Worm (Caenorhabditis elegans) whole organism, L4/young adult: ENCODE results near the gene C27D8.3.

ENCODE experiments used
- W03F9.2 ChIP-seq: fragments of 150-350 bp; optimal IDR thresholded peaks from 2 replicates; lab custom pipeline; 2014; ENCODE audit warnings: missing biosample characterization, missing genetic modification characterization
- dao-5 ChIP-seq: sonication (generic microtip); optimal IDR thresholded peaks from 2 replicates; lab custom pipeline; 2016; ENCODE audit warnings: missing genotype, missing genetic modification characterization, moderate library complexity, missing compliant biosample characterization
- him-1 ChIP-seq: sonication (generic microtip); optimal IDR thresholded peaks from 2 replicates; lab custom pipeline; 2016; ENCODE audit warnings: missing genotype, missing genetic modification reagents, missing genetic modification characterization, missing compliant biosample characterization

Gene C27D8.3

DNA sequence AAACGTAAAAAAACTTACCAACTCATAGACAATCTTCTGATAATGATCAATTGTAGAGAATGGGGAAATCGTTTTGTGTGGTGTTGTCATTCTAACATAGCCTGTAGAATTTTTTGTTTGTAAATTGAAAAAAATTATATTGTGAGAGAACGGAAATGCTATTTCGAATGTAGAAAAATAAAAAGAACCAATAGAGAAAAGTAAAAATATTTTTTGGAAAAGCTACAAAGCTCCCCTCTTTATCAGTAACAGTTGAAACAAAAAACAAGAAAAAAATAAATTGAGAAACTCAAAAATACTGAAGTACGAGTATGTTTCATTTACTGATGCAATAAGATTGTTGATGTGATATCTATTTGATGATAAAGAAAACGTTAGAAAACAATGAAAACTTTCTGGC, at the start of gene C27D8.3:
TSS of gene C27D8.3 (minus strand) at position 101 of the 400 bp plus-strand sequence.
- no peak for TF ChIP-seq him-1
- TF ChIP-seq W03F9.2 (tag; lab: Kevin White, UChicago): no peak

DNA sequence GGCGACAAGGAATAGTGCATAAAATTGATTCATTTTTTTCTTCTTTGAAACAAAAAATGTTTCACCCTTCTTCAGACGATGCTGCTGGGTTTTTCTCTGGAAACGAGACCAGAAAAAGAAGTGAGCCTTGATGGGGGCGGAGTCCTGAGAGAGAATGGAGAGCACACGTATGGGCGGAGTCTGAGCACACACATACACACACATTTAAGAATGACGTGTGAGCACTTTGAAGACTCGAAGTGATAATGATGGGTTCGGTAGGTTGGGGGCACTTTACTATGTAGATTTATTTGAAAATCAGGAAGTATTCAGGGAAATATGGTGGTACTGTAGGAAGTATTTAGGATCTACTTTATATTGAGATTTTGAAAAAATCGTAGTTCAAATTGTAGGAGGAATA, 45.9 kb upstream of the C27D8.3 start, which contains the start of gene flp-9:
TSS of gene flp-9 (minus strand) at position 101 of the 400 bp plus-strand sequence.
- TF ChIP-seq W03F9.2 (tag; lab: Kevin White, UChicago): no peak
- no peak for TF ChIP-seq him-1
- TF ChIP-seq dao-5 (tag; lab: Kevin White, UChicago): no peak

DNA sequence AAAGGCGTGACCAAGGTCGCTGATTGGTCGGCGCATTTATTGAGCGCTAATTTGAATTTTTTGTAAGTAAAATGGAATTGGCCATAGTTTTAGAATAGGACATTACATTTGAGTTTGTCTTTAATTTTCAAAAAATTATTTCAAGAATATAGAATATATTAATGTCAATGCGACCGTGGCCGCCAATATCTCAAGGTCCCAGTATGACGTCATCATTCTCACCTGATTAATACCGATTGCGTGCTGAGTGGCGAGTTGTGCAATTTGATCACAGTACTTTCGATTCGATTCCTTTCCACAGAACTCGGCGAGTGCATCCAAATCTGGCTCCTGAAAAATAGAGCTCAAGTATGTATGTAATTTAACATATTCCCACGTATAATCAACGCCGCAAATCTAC, 44.1 kb upstream of the C27D8.3 start:
- no peak for TF ChIP-seq him-1
- TF ChIP-seq W03F9.2 (tag; lab: Kevin White, UChicago): no peak
- no peak for TF ChIP-seq dao-5 (tag; lab: Kevin White, UChicago)

DNA sequence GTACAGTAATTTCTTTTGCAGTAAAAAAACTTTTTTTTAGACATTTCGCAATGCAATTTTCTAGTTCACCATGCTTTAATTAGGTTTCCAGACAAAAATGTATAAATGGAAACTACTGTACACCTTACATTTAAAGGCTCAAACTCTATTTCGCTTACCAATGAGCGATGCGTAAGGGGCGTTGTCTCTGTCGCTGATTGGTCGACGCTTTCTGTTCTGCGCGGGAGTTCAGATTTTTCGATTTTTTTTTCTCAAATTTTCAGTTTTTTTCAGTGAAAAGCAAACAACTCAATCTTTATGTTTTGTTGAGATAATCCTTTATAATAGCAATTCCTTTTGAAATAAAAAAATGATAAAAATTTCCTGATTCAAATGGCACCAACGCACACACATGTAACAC, 42.6 kb upstream of the C27D8.3 start:
- TF ChIP-seq him-1 (no peak), dao-5 (tag; lab: Kevin White, UChicago) (no peak), W03F9.2 (tag; lab: Kevin White, UChicago) (no peak)

DNA sequence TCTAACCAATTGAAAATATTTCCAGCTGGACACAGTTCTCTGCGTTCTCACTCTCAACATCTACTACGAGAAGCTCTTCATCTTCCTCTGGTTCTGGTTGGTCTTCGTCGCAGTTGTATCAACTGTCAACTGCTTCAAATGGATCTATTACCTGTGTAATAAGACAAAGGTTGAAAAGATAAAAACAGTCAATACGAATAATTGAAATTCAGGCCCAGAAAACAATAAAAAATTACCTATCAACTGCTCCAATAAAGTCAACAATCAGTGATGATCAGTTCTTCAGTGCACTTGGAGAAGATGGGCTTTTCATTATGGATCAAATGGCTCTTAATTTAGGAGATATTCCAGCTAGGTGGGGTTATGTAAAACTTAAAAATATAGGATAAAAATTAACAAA, 37.2 kb upstream of the C27D8.3 start:
- TF ChIP-seq him-1: no peak
- no peak for TF ChIP-seq W03F9.2 (tag; lab: Kevin White, UChicago)
- TF ChIP-seq dao-5 (tag; lab: Kevin White, UChicago): no peak

DNA sequence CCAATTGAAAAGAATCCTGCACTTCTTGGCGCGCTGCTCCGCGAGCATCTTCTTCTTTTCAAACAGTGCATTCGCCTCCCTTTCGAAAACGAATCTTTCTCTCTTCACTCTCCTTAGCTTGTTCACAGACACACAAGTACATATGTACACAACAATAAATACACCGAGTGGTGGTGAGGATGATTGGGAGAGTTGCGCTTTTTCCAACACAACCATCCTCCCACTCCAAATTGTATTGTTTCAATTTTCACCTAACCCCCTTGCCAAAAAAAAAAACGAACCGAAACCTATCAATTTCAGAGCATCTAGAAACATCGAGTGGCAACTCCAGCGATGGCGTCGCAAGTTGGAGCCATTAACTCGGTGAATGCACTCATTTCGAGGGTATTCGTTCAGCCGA, 34.7 kb upstream of the C27D8.3 start, which contains the start of gene inx-6:
TSS of gene inx-6 (plus strand) at position 301 of the 400 bp plus-strand sequence.
- TF ChIP-seq W03F9.2 (tag; lab: Kevin White, UChicago) (no peak), dao-5 (tag; lab: Kevin White, UChicago) (no peak), him-1 (no peak)

DNA sequence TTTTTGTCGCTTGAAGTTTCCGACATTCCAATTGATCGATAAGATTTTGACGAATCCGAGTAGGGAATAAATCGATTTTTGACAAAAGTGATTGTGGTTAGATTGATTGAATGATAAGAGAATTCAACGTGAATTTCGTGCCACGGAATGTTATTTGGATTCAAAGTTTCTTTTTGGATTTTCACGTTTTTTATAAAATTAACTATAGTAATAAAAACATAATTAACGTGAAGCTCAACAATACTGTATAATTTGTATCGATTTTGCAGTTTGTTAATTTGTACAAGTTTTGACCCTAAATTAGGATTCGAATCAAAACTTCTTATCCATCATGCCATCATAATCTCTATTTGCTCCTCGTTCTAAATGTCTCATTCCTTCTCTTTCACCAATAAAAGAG, 33.2 kb upstream of the C27D8.3 start, which contains the start of gene C36H8.1:
TSS of gene C36H8.1 (minus strand) at position 101 of the 400 bp plus-strand sequence.
- TF ChIP-seq him-1 (no peak), W03F9.2 (tag; lab: Kevin White, UChicago) (no peak), dao-5 (tag; lab: Kevin White, UChicago) (no peak)

DNA sequence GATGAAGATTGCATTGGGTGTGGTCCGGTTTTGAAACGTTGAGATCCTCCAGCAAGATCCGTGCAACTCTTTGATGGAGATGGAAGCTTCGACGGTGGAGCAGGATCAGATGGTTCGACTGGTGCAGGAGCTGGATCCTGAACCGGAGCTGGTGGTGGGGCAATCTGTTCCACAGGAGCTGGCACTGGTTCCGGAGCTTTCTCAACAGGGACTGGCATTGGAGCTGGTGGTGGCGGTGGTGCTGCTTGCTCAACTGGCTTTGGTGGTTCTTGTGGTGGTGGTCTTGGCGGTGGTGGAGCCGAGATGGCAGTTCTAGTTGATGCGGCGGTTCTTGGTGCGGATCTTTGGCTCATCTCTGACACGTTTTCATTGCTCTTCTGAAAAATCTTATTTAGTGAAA, 32.1 kb upstream of the C27D8.3 start:
- no peak for TF ChIP-seq him-1
- TF ChIP-seq W03F9.2 (tag; lab: Kevin White, UChicago): no peak
- no peak for TF ChIP-seq dao-5 (tag; lab: Kevin White, UChicago)

DNA sequence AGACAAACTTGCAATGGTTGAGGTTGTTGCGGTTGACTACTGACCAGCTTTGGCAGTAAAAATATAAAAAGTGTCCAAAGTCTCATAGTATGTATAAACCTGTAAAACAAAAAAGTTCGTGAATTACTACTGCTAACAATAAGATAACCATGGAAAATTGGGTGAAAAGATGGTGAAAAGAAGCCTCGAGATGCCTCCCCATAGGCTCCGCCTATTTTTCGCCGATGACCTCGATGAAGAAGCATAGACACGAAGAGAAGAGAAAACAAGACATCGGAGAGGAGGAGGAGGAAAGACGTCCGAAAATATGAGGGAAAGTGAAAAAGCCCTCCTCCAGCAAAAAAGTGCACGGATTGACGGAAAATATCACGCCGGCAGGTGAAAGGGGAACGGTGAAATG, 29.9 kb upstream of the C27D8.3 start, which contains the start of gene T23F6.5:
TSS of gene T23F6.5 (minus strand) at position 101 of the 400 bp plus-strand sequence.
- TF ChIP-seq him-1: no peak
- TF ChIP-seq W03F9.2 (tag; lab: Kevin White, UChicago): no peak

DNA sequence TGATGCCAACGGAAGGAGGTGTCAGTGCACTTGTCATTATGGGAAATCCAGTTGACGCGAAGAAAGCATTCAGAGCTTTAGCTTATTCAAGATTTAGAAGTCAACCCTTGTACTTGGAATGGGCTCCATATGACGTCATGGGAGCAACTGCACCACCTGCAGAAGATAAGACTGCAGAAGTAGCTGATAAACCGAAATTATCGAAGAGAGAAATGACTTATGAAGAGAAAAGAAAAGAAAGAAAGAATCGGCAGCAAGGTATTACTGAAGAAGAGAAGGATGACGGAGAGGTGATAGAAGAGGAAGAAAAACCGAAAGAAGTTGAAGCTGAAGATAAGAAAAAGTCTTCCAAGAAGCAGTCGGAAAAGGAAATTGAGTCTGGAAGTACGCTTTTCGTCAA, 16.6 kb upstream of the C27D8.3 start:
- TF ChIP-seq dao-5 (tag; lab: Kevin White, UChicago): no peak
- TF ChIP-seq him-1: no peak
- no peak for TF ChIP-seq W03F9.2 (tag; lab: Kevin White, UChicago)

DNA sequence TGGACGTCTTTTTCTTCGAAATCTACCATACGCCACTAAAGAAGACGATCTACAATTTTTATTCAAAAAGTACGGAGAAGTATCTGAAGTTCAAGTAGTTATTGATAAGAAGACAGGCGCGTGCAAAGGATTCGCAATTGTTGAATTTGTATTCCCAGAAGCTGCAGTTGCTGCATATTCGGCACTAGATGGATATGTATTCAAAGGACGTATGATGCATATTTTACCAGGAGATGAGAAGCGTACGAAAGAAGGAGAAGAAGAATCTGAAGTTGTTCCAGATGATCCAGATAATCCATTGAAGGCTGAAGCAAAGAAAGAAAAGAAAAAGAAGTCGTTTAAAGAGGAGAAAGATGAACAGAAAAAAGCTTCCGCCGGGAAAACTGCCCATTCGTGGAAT, 14.4 kb upstream of the C27D8.3 start:
- no peak for TF ChIP-seq him-1

DNA sequence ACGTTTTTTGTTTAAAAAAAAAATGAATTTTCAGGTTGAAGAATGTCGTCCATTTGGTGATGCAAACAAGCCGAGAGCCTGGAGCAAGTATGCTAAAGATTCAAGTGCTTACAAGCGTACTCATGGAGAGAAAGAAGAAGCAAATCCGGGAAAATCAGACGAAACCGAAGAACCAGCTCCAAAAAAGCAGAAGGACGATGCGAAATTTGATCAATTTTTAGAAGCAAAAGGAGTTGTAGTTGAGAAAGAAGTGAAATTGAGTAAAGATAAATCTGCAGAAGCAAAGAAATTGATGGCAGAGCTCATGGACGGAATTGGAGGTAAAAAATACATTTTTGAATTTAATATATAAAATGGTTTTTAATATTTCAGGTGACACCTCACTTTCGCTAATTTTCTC, 13.7 kb upstream of the C27D8.3 start:
- TF ChIP-seq dao-5 (tag; lab: Kevin White, UChicago): no peak
- TF ChIP-seq him-1: no peak

DNA sequence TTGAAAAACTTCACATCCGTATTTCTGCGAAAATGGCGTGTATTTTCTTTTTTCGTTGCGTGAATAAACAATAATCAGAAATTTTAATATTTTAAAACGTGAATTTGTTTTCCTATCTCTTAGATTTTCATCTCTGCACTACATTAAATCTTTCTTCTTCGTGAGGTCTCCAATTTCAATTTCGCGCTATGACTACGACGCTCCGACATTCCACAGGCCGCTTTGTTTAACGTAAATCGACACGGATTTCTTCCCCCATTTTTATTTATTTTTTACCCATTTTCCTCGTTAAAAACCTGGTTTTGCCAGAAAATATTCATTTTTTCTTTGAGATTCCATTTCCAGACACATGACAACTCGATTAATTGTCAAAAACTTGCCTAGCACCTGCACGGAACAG, 13.1 kb upstream of the C27D8.3 start, which contains the start of the genes T23F6.3 and rbd-1:
TSS of gene T23F6.3 (minus strand) at position 120 of the 400 bp plus-strand sequence.
TSS of gene rbd-1 (plus strand) at position 346 of the 400 bp plus-strand sequence.
- TF ChIP-seq W03F9.2 (tag; lab: Kevin White, UChicago) (peak; percentile 91), dao-5 (tag; lab: Kevin White, UChicago) (no peak)

DNA sequence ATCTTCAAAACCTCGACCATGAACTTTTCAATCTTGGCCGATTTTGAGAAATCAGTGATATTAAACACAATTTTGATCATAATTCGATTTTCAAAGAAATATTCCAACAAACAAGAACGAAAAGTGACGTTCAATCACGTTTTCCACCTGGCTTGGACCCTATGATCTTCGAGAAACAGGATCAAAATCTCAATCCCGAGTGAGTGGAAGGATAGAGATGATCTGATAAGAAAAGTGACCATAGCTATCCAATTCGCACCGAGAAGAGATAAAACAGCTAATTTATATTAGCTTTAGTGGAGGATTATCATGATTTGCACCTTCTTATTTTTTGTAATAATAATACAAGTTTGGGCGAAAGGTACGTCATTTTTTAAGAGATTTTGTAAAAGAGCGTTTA, 9.6 kb upstream of the C27D8.3 start, which contains the start of gene T23F6.2:
TSS of gene T23F6.2 (plus strand) at position 251 of the 400 bp plus-strand sequence.
- TF ChIP-seq W03F9.2 (tag; lab: Kevin White, UChicago): no peak
- no peak for TF ChIP-seq dao-5 (tag; lab: Kevin White, UChicago)
- no peak for TF ChIP-seq him-1

DNA sequence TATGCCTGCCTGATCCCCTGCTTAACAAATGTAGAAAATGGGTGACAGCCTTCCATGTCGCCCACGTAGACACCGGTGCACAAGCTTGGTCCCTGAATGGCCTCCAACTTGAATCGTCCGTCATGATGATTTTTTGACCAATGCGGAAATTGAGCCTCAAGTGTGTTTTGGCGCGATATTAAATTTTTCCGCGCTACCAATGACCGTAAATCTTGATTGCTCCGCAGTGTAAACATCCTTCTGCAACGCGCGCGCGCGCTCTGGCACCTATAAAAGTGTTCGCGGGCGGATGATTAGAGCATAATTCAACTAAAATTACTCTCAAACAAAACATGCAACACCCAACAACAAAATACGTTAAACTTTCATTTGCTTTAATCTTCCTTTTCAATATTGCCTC, 8.1 kb upstream of the C27D8.3 start, which contains the start of gene idpp-7:
TSS of gene idpp-7 (plus strand) at position 301 of the 400 bp plus-strand sequence.
- TF ChIP-seq him-1: no peak
